Worm (Caenorhabditis elegans) whole organism, midembryonic: ENCODE results near the gene F26D2.15.

Source experiments
- cog-1 ChIP-seq: sonication (generic microtip); optimal IDR thresholded peaks from 2 replicates; lab custom pipeline; 2016; ENCODE audit warnings: missing genetic modification characterization, missing compliant biosample characterization
- flt-1 ChIP-seq: fragments of 200-800 bp; sonication (Bioruptor generic); IDR thresholded peaks from 2 replicates; pipeline ENCODE4 v1.3.6; 2022; ENCODE audit warnings: missing genetic modification characterization, missing compliant biosample characterization
- klf-2 ChIP-seq: fragments of 200-800 bp; sonication (Bioruptor generic); conservative IDR thresholded peaks from 2 replicates; pipeline ENCODE4 v1.3.6; 2022; ENCODE audit warnings: missing genetic modification reagents, missing genetic modification characterization, missing compliant biosample characterization
- ref-1 ChIP-seq: fragments of 200-800 bp; sonication (Bioruptor generic); conservative IDR thresholded peaks from 2 replicates; pipeline ENCODE4 v1.3.6; 2022; ENCODE audit warnings: missing genetic modification reagents, missing genetic modification characterization, missing compliant biosample characterization
- ztf-29 ChIP-seq: fragments of 200-800 bp; sonication (Bioruptor generic); IDR thresholded peaks from 2 replicates; pipeline ENCODE4 v1.3.6; 2022; ENCODE audit warnings: missing genetic modification reagents, missing genetic modification characterization, missing compliant biosample characterization

ce11 chrV:16419769-16420168, 17.9 kb upstream of the F26D2.15 start, which contains the start of gene F26D2.16:
- TF ChIP-seq ztf-29 (no peak), cog-1 (tag; lab: Kevin White, UChicago) (no peak), ref-1 (no peak), klf-2 (GFP tag; lab: Robert Waterston, UW) (no peak), flt-1 (GFP tag; lab: Robert Waterston, UW) (no peak)
